Worm (Caenorhabditis elegans) whole organism, young adult: ENCODE results near the gene nhr-269.
A peak's percentile ranks its signal among the peaks of the same experiment; 100 is the strongest.

Experiments used
- B0336.3 ChIP-seq: fragments of 200-800 bp; sonication (Bioruptor generic); IDR thresholded peaks from 2 replicates; pipeline ENCODE4 v1.3.6; 2022; ENCODE audit warnings: missing genetic modification characterization, missing compliant biosample characterization
- C06A6.2 ChIP-seq: fragments of 200-800 bp; sonication (Bioruptor generic); conservative IDR thresholded peaks from 2 replicates; pipeline ENCODE4 v1.3.6; 2022; ENCODE audit warnings: missing genetic modification characterization, missing compliant biosample characterization
- C17E4.6 ChIP-seq: fragments of 200-800 bp; sonication (Bioruptor generic); IDR thresholded peaks from 2 replicates; pipeline ENCODE4 v1.3.6; 2022; ENCODE audit warnings: missing genetic modification reagents, missing genetic modification characterization, missing compliant biosample characterization
- F22D6.2 ChIP-seq: sonication (generic microtip); optimal IDR thresholded peaks from 2 replicates; lab custom pipeline; 2016; ENCODE audit warnings: mild to moderate bottlenecking, missing genetic modification characterization, missing compliant biosample characterization
- F23B12.7 ChIP-seq: sonication (generic microtip); optimal IDR thresholded peaks from 2 replicates; lab custom pipeline; 2017; ENCODE audit warnings: missing genetic modification characterization, mild to moderate bottlenecking, missing compliant biosample characterization, antibody characterized with exemption, moderate library complexity; ENCODE audit not compliant: insufficient read depth
- F37B4.10 ChIP-seq: fragments of 200-800 bp; sonication (Bioruptor generic); IDR thresholded peaks from 2 replicates; pipeline ENCODE4 v1.3.6; 2022; ENCODE audit warnings: missing genetic modification characterization, missing compliant biosample characterization
- K12H6.12 ChIP-seq: fragments of 200-800 bp; sonication (Bioruptor generic); optimal IDR thresholded peaks from 2 replicates; lab custom pipeline; 2018; ENCODE audit warnings: mild to moderate bottlenecking, missing genetic modification characterization, missing compliant biosample characterization
- T07F8.4 ChIP-seq: sonication (generic microtip); optimal IDR thresholded peaks from 2 replicates; lab custom pipeline; 2016; ENCODE audit warnings: mild to moderate bottlenecking, missing genetic modification characterization, moderate library complexity, missing compliant biosample characterization
- aptf-2 ChIP-seq: fragments of 200-800 bp; sonication (Bioruptor generic); conservative IDR thresholded peaks from 2 replicates; pipeline ENCODE4 v1.3.6; 2022; ENCODE audit warnings: missing genetic modification reagents, missing genetic modification characterization, missing compliant biosample characterization
- egrh-3 ChIP-seq: fragments of 200-800 bp; sonication (Bioruptor generic); IDR thresholded peaks from 2 replicates; pipeline ENCODE4 v1.3.6; 2022; ENCODE audit warnings: missing genetic modification reagents, missing genetic modification characterization, missing compliant biosample characterization
- hlh-12 ChIP-seq: sonication (generic microtip); optimal IDR thresholded peaks from 2 replicates; lab custom pipeline; 2016; ENCODE audit warnings: missing genetic modification characterization, missing compliant biosample characterization
- hlh-26 ChIP-seq: fragments of 200-800 bp; sonication (Bioruptor generic); conservative IDR thresholded peaks from 2 replicates; pipeline ENCODE4 v1.3.6; 2022; ENCODE audit warnings: missing genetic modification reagents, missing genetic modification characterization, missing compliant biosample characterization
- hmg-1.2 ChIP-seq: fragments of 200-800 bp; sonication (Bioruptor generic); IDR thresholded peaks from 2 replicates; pipeline ENCODE4 v1.3.6; 2022; ENCODE audit warnings: missing genetic modification reagents, missing genetic modification characterization, missing compliant biosample characterization
- hmg-20 ChIP-seq: fragments of 200-800 bp; sonication (Bioruptor generic); IDR thresholded peaks from 2 replicates; pipeline ENCODE4 v1.3.6; 2022; ENCODE audit warnings: missing genetic modification reagents, missing genetic modification characterization, missing compliant biosample characterization
- lin-26 ChIP-seq: fragments of 200-800 bp; sonication (Bioruptor generic); IDR thresholded peaks from 2 replicates; pipeline ENCODE4 v1.3.6; 2022; ENCODE audit warnings: missing genetic modification reagents, missing genetic modification characterization, missing compliant biosample characterization
- lin-40 ChIP-seq: sonication (generic microtip); optimal IDR thresholded peaks from 2 replicates; lab custom pipeline; 2016; ENCODE audit warnings: missing genetic modification characterization, mild to moderate bottlenecking, missing compliant biosample characterization, missing genotype, missing genetic modification reagents
- lin-54 ChIP-seq: fragments of 200-800 bp; sonication (Bioruptor generic); optimal IDR thresholded peaks from 2 replicates; lab custom pipeline; 2018; ENCODE audit warnings: mild to moderate bottlenecking, missing genetic modification characterization, missing compliant biosample characterization
- lsl-1 ChIP-seq: fragments of 200-800 bp; sonication (Bioruptor generic); optimal IDR thresholded peaks from 2 replicates; lab custom pipeline; 2018; ENCODE audit warnings: mild to moderate bottlenecking, missing genetic modification characterization, moderate library complexity, missing compliant biosample characterization
- lsy-27 ChIP-seq: sonication (generic microtip); optimal IDR thresholded peaks from 2 replicates; lab custom pipeline; 2017; ENCODE audit warnings: missing genetic modification characterization, mild to moderate bottlenecking, missing compliant biosample characterization, antibody characterized with exemption, missing genotype, borderline replicate concordance; ENCODE audit not compliant: insufficient read depth
- mcd-1 ChIP-seq: fragments of 200-800 bp; sonication (Bioruptor generic); IDR thresholded peaks from 2 replicates; pipeline ENCODE4 v1.3.6; 2022; ENCODE audit warnings: missing genetic modification reagents, missing genetic modification characterization, missing compliant biosample characterization
- mes-4 ChIP-seq: sonication (generic microtip); optimal IDR thresholded peaks from 2 replicates; lab custom pipeline; 2016; ENCODE audit warnings: missing genotype, missing genetic modification characterization, missing compliant biosample characterization
- mxl-1 ChIP-seq: sonication (generic microtip); optimal IDR thresholded peaks from 2 replicates; lab custom pipeline; 2016; ENCODE audit warnings: missing genetic modification characterization, missing compliant biosample characterization
- nhr-120 ChIP-seq: fragments of 200-800 bp; sonication (Bioruptor generic); IDR thresholded peaks from 2 replicates; pipeline ENCODE4 v1.3.6; 2022; ENCODE audit warnings: missing genetic modification characterization, missing compliant biosample characterization
- nhr-179 ChIP-seq: sonication (generic microtip); optimal IDR thresholded peaks from 2 replicates; lab custom pipeline; 2016; ENCODE audit warnings: mild to moderate bottlenecking, missing genetic modification characterization, missing compliant biosample characterization
- repo-1 ChIP-seq: sonication (generic microtip); optimal IDR thresholded peaks from 2 replicates; lab custom pipeline; 2017; ENCODE audit warnings: mild to moderate bottlenecking, missing genetic modification characterization, missing compliant biosample characterization
- rpc-1 ChIP-seq, 2 experiments: fragments of 150-350 bp in 1 of 2; sonication (generic microtip) in 1 of 2; optimal IDR thresholded peaks; 2 replicates each; lab custom pipeline; 2014 to 2018; ENCODE audit warnings: missing biosample characterization in 1 of 2, missing genetic modification characterization in 1 of 2, missing genetic modification reagents in 1 of 2, missing genotype in 1 of 2
- sea-2 ChIP-seq: fragments of 200-800 bp; sonication (Bioruptor generic); IDR thresholded peaks from 2 replicates; pipeline ENCODE4 v1.3.6; 2022; ENCODE audit warnings: missing genetic modification characterization, missing compliant biosample characterization
- somi-1 ChIP-seq: fragments of 200-800 bp; sonication (Bioruptor generic); optimal IDR thresholded peaks from 2 replicates; lab custom pipeline; 2018; ENCODE audit warnings: mild to moderate bottlenecking, missing genetic modification characterization, missing compliant biosample characterization
- tbx-9 ChIP-seq: sonication (generic microtip); optimal IDR thresholded peaks from 2 replicates; lab custom pipeline; 2016; ENCODE audit warnings: borderline replicate concordance, missing genetic modification characterization, inconsistent platforms, missing compliant biosample characterization
- zfh-2 ChIP-seq: fragments of 200-800 bp; sonication (Bioruptor generic); conservative IDR thresholded peaks from 2 replicates; pipeline ENCODE4 v1.3.6; 2022; ENCODE audit warnings: missing genetic modification reagents, missing genetic modification characterization, missing compliant biosample characterization
- zim-3 ChIP-seq: sonication (generic microtip); optimal IDR thresholded peaks from 2 replicates; lab custom pipeline; 2017; ENCODE audit warnings: mild to moderate bottlenecking, missing genetic modification characterization, moderate library complexity, missing compliant biosample characterization
- ztf-26 ChIP-seq: sonication (generic microtip); optimal IDR thresholded peaks from 2 replicates; lab custom pipeline; 2017; ENCODE audit warnings: missing genetic modification characterization, missing compliant biosample characterization
- ztf-28 ChIP-seq: fragments of 200-800 bp; sonication (Bioruptor generic); IDR thresholded peaks from 2 replicates; pipeline ENCODE4 v1.3.6; 2022; ENCODE audit warnings: missing genetic modification reagents, missing genetic modification characterization, missing compliant biosample characterization

Gene nhr-269

ce11 chrV:15347292-15347691 lies 22.3 kb downstream of the nhr-269 start, which contains the start of gene C29F3.3:
Gene C29F3.3 (minus strand): TSS chrV:15347392.
- TF ChIP-seq nhr-179 (tag; lab: Kevin White, UChicago) (no peak), hmg-20 (GFP tag; lab: Robert Waterston, UW) (no peak), C17E4.6 (GFP tag; lab: Robert Waterston, UW) (no peak), ztf-28 (GFP tag; lab: Robert Waterston, UW) (no peak), ztf-26 (tag; lab: Kevin White, UChicago) (no peak), lin-40 (tag; lab: Kevin White, UChicago) (no peak), lin-26 (GFP tag; lab: Robert Waterston, UW) (no peak), T07F8.4 (tag; lab: Kevin White, UChicago) (no peak), hlh-26 (GFP tag; lab: Robert Waterston, UW) (no peak), rpc-1 (optimal IDR thresholded peaks at IDR 0.05; lab: Kevin White, UChicago) (no peak), rpc-1 (tag; optimal IDR thresholded peaks at IDR 0.05; lab: Kevin White, UChicago) (no peak)

ce11 chrV:15344481-15344880 lies 25.1 kb downstream of the nhr-269 start, which contains the start of gene wrt-8:
Gene wrt-8 (minus strand): TSS chrV:15344581.
- 0 out of 2 replicates have a peak, but pooled peaks have one; percentile 11 for TF ChIP-seq nhr-120 (GFP tag; lab: Robert Waterston, UW)
- TF ChIP-seq zim-3 (tag; lab: Kevin White, UChicago), result no peak

ce11 chrV:15341404-15341803 lies 28.2 kb downstream of the nhr-269 start, which contains the start of gene clec-229:
Gene clec-229 (minus strand): TSS chrV:15341504.
- no peak for TF ChIP-seq mcd-1 (GFP tag; lab: Robert Waterston, UW)
- TF ChIP-seq ztf-28 (GFP tag; lab: Robert Waterston, UW), result no peak
- TF ChIP-seq aptf-2 (GFP tag; lab: Robert Waterston, UW), result no peak
- no peak for TF ChIP-seq mxl-1 (tag; lab: Kevin White, UChicago)
- TF ChIP-seq K12H6.12 (tag; lab: Kevin White, UChicago), result no peak
- no peak for TF ChIP-seq sea-2 (GFP tag; lab: Robert Waterston, UW)
- no peak for TF ChIP-seq hmg-1.2 (GFP tag; lab: Robert Waterston, UW)
- no peak for TF ChIP-seq somi-1 (GFP tag; lab: Kevin White, UChicago)
- TF ChIP-seq egrh-3 (GFP tag; lab: Robert Waterston, UW), result no peak
- TF ChIP-seq nhr-179 (tag; lab: Kevin White, UChicago), result no peak
- TF ChIP-seq F22D6.2 (tag; lab: Kevin White, UChicago), result no peak
- TF ChIP-seq hmg-20 (GFP tag; lab: Robert Waterston, UW), result no peak
- TF ChIP-seq ztf-26 (tag; lab: Kevin White, UChicago), result no peak
- TF ChIP-seq hlh-12 (tag; lab: Kevin White, UChicago), result no peak
- no peak for TF ChIP-seq mes-4
- no peak for TF ChIP-seq C06A6.2
- no peak for TF ChIP-seq F23B12.7
- TF ChIP-seq lsy-27 (tag; lab: Kevin White, UChicago), result no peak
- TF ChIP-seq F37B4.10 (GFP tag; lab: Robert Waterston, UW), result no peak

ce11 chrV:15339363-15339762 lies 30.2 kb downstream of the nhr-269 start, which contains the start of gene clec-228:
Gene clec-228 (minus strand): TSS chrV:15339463.
- TF ChIP-seq zfh-2 (GFP tag; lab: Robert Waterston, UW) (no peak), C06A6.2 (no peak), B0336.3 (no peak), tbx-9 (no peak), lin-54 (GFP tag; lab: Kevin White, UChicago) (no peak), lsl-1 (GFP tag; lab: Kevin White, UChicago) (no peak), repo-1 (tag; lab: Kevin White, UChicago) (no peak), lsy-27 (tag; lab: Kevin White, UChicago) (no peak)
